Worm (Caenorhabditis elegans): ENCODE results near the gene ZK945.6.

The ZK945.6 gene

DNA sequence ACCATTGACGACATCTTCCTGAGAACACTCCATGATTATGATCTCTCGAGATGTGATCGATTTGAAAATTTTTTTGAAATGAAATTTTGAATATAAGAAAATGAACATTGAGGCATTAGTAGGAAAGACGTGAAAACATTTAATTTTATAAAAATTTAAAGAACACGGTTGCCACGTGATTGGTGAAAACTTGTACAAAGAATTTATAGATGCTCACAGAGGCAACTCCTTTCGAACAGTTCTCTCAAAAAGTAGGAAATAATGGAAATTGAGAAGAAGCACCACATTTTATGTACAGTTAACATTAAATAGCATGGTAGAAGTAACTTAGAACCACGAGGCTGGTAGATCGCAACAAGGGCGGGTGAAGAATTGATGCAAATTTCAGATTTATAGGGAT is at the start of gene ZK945.6:
Gene ZK945.6 (minus strand): TSS at position 101 of the 400 bp plus-strand sequence.
- TF ChIP-seq dpff-1 (tag; optimal IDR thresholded peaks at IDR 0.05), result no peak
- no peak for TF ChIP-seq nfyb-1 (GFP tag; IDR thresholded peaks at IDR 0.05)
- no peak for TF ChIP-seq dox-1 (GFP tag; IDR thresholded peaks at IDR 0.05)
- TF ChIP-seq egrh-3 (GFP tag; IDR thresholded peaks at IDR 0.05), result no peak
- TF ChIP-seq madf-3 (GFP tag; IDR thresholded peaks at IDR 0.05), result no peak
- TF ChIP-seq Y95B8A.8 (GFP tag; IDR thresholded peaks at IDR 0.05), result no peak
- TF ChIP-seq egl-18 (GFP tag; IDR thresholded peaks at IDR 0.05), result no peak
- no peak for TF ChIP-seq bed-2 (GFP tag; IDR thresholded peaks at IDR 0.05)

DNA sequence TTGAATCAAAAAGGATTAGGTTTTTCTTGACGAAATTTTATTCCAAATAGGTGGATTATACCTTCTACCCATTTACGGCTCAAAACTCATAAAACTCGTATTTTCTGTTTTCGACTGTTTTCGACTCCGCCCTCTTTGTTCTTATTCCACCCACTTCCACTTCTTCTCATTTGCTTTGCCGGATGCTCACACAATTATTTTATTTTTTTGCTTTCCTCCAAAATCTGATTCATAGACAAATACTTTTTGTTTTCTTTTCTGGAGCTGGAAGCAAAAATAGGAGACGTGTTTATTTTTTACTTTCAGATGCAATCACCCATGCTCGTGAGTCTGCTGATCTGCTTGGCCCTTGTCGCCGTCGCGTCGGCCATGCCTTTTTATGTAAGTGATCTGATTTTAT is 48.3 kb upstream of the ZK945.6 start, which contains the start of gene nlp-63:
Gene nlp-63 (plus strand): TSS at position 301 of the 400 bp plus-strand sequence.
- TF ChIP-seq snpc-4 (GFP tag; optimal IDR thresholded peaks at IDR 0.05), result no peak
- no peak for TF ChIP-seq snpc-4 (tag; optimal IDR thresholded peaks at IDR 0.05)
- no peak for TF ChIP-seq hlh-12 (tag; optimal IDR thresholded peaks at IDR 0.05)
- TF ChIP-seq ZK185.1 (tag; optimal IDR thresholded peaks at IDR 0.05; ENCODE audit: poor library complexity, severe bottlenecking), result no peak
- no peak for TF ChIP-seq repo-1 (tag; optimal IDR thresholded peaks at IDR 0.05)
- no peak for TF ChIP-seq lin-40 (tag; optimal IDR thresholded peaks at IDR 0.05)
- TF ChIP-seq F49E8.2 (tag; optimal IDR thresholded peaks at IDR 0.05; ENCODE audit: insufficient read depth), result no peak
- no peak for TF ChIP-seq B0336.3 (GFP tag; IDR thresholded peaks at IDR 0.05)
- TF ChIP-seq attf-5 (GFP tag; optimal IDR thresholded peaks at IDR 0.05), result no peak
- no peak for TF ChIP-seq tbx-9 (tag; optimal IDR thresholded peaks at IDR 0.05; ENCODE audit: borderline replicate concordance)

DNA sequence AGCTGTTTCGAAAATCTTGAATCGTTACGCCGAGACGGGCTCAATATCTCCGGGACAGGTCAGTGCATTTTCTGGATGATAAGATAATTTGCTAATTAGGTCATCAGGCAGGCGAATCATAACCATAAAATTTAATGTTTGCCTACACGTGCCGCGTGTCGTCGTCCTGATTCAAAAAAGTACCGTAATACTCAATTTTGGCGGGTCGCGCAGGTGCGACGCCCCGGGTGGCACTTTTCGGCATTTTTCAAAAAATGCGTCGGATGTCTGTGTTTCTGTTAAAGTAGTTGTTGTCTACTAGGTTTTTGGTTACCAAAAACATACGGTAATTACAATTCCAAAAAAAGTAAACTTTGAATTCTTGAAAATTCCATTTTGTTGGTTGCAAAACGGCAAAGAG is 40.7 kb upstream of the ZK945.6 start:
- TF ChIP-seq ceh-100 (GFP tag; IDR thresholded peaks at IDR 0.05) (no peak), Y53G8AR.9 (GFP tag; conservative IDR thresholded peaks at IDR 0.05) (no peak), hlh-26 (GFP tag; conservative IDR thresholded peaks at IDR 0.05) (no peak), F10E7.11 (tag; optimal IDR thresholded peaks at IDR 0.05) (no peak)

DNA sequence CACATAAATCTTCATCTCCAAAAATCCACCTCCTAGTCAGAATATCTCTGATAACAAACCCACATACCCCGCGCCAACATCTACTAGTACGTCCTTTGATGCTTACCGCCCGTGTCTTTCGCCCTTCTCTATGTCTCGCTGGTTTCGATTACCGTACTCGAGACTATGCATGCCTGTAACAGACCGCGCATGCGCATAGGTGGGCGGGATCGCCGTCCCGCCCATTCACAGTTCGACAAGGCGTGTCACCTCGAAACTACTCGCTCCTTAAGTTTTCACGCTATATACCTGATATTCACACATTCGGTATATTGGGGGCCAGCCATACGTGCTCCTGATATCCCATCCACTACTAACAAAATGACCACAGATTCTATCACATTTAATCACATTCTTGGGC is 39.7 kb upstream of the ZK945.6 start, which contains the start of gene pax-3:
Gene pax-3 (plus strand): TSS at position 83 of the 400 bp plus-strand sequence.
- TF ChIP-seq cebp-2 (GFP tag; IDR thresholded peaks at IDR 0.05), result no peak
- 0 out of 2 replicates have a peak, but pooled peaks have one; percentile 31 for TF ChIP-seq zfh-2 (GFP tag; conservative IDR thresholded peaks at IDR 0.05)
- peak; percentile 23 for TF ChIP-seq ets-4 (GFP tag; optimal IDR thresholded peaks at IDR 0.05)

DNA sequence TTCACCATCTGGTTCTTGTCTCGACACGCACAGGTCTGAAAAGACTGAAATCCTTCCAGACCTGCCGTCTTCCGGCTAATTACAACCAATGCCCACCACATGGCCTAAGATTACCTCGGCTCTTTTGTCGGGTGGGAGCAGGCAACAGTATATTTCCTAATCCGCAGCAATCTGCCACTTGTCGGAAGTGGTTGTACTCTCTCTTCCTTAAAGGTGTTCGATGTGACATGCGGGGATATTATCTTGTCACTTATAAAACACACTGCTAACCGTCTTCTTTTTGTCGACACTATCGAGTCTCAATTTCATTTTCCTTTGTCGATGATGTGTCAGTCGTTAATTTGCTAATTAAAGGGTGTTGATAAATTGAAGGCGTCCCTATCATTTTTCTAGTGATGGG is 37.3 kb upstream of the ZK945.6 start, which contains the start of gene F27E5.3:
Gene F27E5.3 (minus strand): TSS at position 101 of the 400 bp plus-strand sequence.
- no peak for TF ChIP-seq him-1 (tag; optimal IDR thresholded peaks at IDR 0.05)
- no peak for TF ChIP-seq nfya-2 (GFP tag; IDR thresholded peaks at IDR 0.05)
- no peak for TF ChIP-seq Y95B8A.8 (GFP tag; IDR thresholded peaks at IDR 0.05)
- TF ChIP-seq F23B12.7 (tag; optimal IDR thresholded peaks at IDR 0.05; ENCODE audit: insufficient read depth), result no peak
- no peak for TF ChIP-seq T26A5.8 (tag; optimal IDR thresholded peaks at IDR 0.05)
- TF ChIP-seq sptf-2 (GFP tag; optimal IDR thresholded peaks at IDR 0.05), result no peak
- no peak for TF ChIP-seq dpl-1 (GFP tag; optimal IDR thresholded peaks at IDR 0.05)

DNA sequence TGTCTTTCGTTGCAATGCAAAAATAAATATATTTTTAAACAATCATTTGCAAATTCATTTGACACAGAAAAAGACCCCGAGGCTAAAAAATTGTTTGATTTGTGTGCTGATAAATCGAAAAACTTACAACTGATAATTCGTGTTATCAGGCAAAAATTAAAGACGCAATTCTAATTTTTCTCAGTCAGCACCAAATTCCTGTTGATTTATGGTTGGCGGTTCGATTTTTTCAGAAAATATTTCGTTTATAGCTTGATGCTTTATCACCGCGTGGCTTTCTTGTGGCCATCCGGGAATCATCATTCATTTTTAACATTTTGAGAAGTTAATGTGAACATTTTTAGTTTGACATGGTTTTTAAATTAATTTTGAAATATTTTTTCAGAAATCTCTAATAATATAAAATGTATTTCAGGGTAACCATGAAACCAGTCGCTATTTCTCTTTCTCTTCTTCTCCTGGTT is 32.4 kb upstream of the ZK945.6 start, which contains the start of gene asah-2:
Gene asah-2 (plus strand): TSS at position 414 of the 464 bp plus-strand sequence.
- TF ChIP-seq ZK185.1 (tag; optimal IDR thresholded peaks at IDR 0.05; ENCODE audit: poor library complexity, severe bottlenecking) (no peak), nhr-80 (tag; optimal IDR thresholded peaks at IDR 0.05) (peak; percentile 68)

Measured in whole organism, young adult.